Worm (Caenorhabditis elegans): ENCODE measurements around the gene rac-2.

DNA sequence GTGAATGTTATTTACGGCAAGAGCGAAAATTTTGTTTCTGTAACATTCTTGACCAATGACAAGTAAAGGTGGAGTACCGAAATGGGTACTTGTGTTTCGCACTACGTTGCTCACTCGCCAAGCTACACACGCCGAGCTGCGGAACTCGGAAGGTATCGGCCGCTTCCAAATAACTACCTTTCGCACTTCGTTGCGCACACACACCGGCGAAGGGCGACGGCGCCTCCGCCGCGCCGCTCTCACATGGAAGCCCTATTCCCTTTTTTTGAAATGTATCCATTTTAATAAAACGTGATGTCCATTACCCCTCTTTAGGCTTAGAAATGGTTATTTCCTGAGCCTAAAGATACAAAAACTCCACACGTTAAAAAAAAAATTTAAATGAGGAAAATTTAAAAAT is 1.1 kb upstream of the rac-2 start:
- no peak for TF ChIP-seq tbx-9 (tag; optimal IDR thresholded peaks at IDR 0.05; ENCODE audit: borderline replicate concordance)
- TF ChIP-seq pha-4 (tag; optimal IDR thresholded peaks at IDR 0.05): no peak
- TF ChIP-seq dpff-1 (tag; optimal IDR thresholded peaks at IDR 0.05): no peak
- TF ChIP-seq ztf-3 (GFP tag; optimal IDR thresholded peaks at IDR 0.05): no peak
- TF ChIP-seq ama-1 (optimal IDR thresholded peaks at IDR 0.05): no peak
- TF ChIP-seq ama-1 (GFP tag; optimal IDR thresholded peaks at IDR 0.05): no peak
- no peak for TF ChIP-seq mel-28 (tag; optimal IDR thresholded peaks at IDR 0.05; ENCODE audit: borderline replicate concordance)
- no peak for TF ChIP-seq ceh-100 (GFP tag; IDR thresholded peaks at IDR 0.05)
- no peak for TF ChIP-seq snpc-4 (GFP tag; optimal IDR thresholded peaks at IDR 0.05)
- TF ChIP-seq snpc-4 (tag; optimal IDR thresholded peaks at IDR 0.05): peak in 2 of 4 experiments; percentile 73 to 80
- TF ChIP-seq ztf-22 (GFP tag; optimal IDR thresholded peaks at IDR 0.05): no peak
- TF ChIP-seq xnd-1 (tag; optimal IDR thresholded peaks at IDR 0.05): no peak
